Worm (Caenorhabditis elegans) whole organism, L2 larva: ENCODE results near the gene dnj-20.

Experiments used
- ama-1 ChIP-seq: fragments of 150-350 bp; optimal IDR thresholded peaks from 2 replicates; lab custom pipeline; 2018; ENCODE audit warnings: inconsistent platforms
- elt-3 ChIP-seq: sonication (generic microtip); optimal IDR thresholded peaks from 2 replicates; lab custom pipeline; 2017; ENCODE audit warnings: missing biosample characterization, missing genetic modification characterization
- fos-1 ChIP-seq: fragments of 150-350 bp; optimal IDR thresholded peaks from 2 replicates; lab custom pipeline; 2014; ENCODE audit warnings: missing biosample characterization, missing genetic modification characterization
- lin-13 ChIP-seq: fragments of 150-350 bp; optimal IDR thresholded peaks from 2 replicates; lab custom pipeline; 2014; ENCODE audit warnings: missing biosample characterization, missing genetic modification reagents, missing genetic modification characterization
- lin-39 ChIP-seq: fragments of 150-350 bp; optimal IDR thresholded peaks from 2 replicates; lab custom pipeline; 2014; ENCODE audit warnings: missing biosample characterization, missing genetic modification reagents, missing genetic modification characterization
- mbf-1 ChIP-seq: sonication (generic microtip); optimal IDR thresholded peaks from 2 replicates; lab custom pipeline; 2017; ENCODE audit warnings: missing biosample characterization, missing genetic modification characterization
- mdl-1 ChIP-seq, 2 experiments: fragments of 150-350 bp in 1 of 2; sonication (generic microtip) in 1 of 2; optimal IDR thresholded peaks; 2 replicates each; lab custom pipeline; 2017; ENCODE audit warnings: missing biosample characterization in 2 of 2, missing genetic modification characterization in 2 of 2
- nhr-10 ChIP-seq: sonication (generic microtip); optimal IDR thresholded peaks from 2 replicates; lab custom pipeline; 2017; ENCODE audit warnings: missing biosample characterization, missing genetic modification characterization
- nhr-11 ChIP-seq: fragments of 150-350 bp; optimal IDR thresholded peaks from 2 replicates; lab custom pipeline; 2014; ENCODE audit warnings: missing biosample characterization, missing genetic modification characterization
- sem-4 ChIP-seq: fragments of 150-350 bp; optimal IDR thresholded peaks from 2 replicates; lab custom pipeline; 2014; ENCODE audit warnings: missing biosample characterization, missing genetic modification reagents, missing genetic modification characterization
- skn-1 ChIP-seq: sonication (generic microtip); optimal IDR thresholded peaks from 2 replicates; lab custom pipeline; 2017; ENCODE audit warnings: missing biosample characterization, missing genetic modification characterization
- snpc-4 ChIP-seq: fragments of 150-350 bp; optimal IDR thresholded peaks from 2 replicates; lab custom pipeline; 2014; ENCODE audit warnings: missing biosample characterization, missing genetic modification characterization
- unc-39 ChIP-seq: fragments of 150-350 bp; optimal IDR thresholded peaks from 2 replicates; lab custom pipeline; 2014; ENCODE audit warnings: missing biosample characterization, missing genetic modification characterization
- ztf-11 ChIP-seq: sonication (generic microtip); optimal IDR thresholded peaks from 2 replicates; lab custom pipeline; 2017; ENCODE audit warnings: missing biosample characterization, missing genetic modification characterization

DNA sequence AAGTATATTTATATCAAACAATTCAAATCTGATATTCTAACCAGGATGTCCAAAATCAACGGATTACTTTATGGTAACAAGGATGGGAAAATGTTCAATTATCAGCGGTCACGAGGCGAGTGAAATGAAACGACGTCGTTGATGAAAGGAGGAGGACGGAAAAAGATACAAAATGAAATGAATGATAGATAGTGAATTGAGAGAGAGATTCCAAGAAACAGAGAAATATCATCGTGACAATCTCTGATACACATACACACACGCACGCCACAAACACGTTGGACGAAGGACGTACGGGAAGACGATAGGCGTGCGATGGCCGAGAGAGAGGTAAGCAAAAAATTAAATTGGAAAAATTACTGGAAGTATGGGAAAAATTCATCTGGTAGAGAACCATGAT, 22.9 kb downstream of the dnj-20 start:
- TF ChIP-seq mbf-1 (tag; lab: Kevin White, UChicago) (no peak), skn-1 (tag; lab: Kevin White, UChicago) (no peak), elt-3 (tag; lab: Kevin White, UChicago) (no peak), sem-4 (tag; lab: Kevin White, UChicago) (peak; percentile 85), lin-39 (tag; lab: Kevin White, UChicago) (no peak), ztf-11 (tag; lab: Kevin White, UChicago) (no peak), nhr-10 (tag; lab: Kevin White, UChicago) (no peak), snpc-4 (tag; lab: Kevin White, UChicago) (no peak), fos-1 (tag; lab: Kevin White, UChicago) (peak; percentile 74), unc-39 (tag; lab: Kevin White, UChicago) (no peak), nhr-11 (tag; lab: Kevin White, UChicago) (no peak), mdl-1 (tag; optimal IDR thresholded peaks at IDR 0.05; lab: Kevin White, UChicago) (peak; percentile 75 to 91), ama-1 (lab: Kevin White, UChicago) (peak; percentile 41), lin-13 (peak; percentile 21)
